Worm (Caenorhabditis elegans): ENCODE data around the gene cest-5.1.

DNA sequence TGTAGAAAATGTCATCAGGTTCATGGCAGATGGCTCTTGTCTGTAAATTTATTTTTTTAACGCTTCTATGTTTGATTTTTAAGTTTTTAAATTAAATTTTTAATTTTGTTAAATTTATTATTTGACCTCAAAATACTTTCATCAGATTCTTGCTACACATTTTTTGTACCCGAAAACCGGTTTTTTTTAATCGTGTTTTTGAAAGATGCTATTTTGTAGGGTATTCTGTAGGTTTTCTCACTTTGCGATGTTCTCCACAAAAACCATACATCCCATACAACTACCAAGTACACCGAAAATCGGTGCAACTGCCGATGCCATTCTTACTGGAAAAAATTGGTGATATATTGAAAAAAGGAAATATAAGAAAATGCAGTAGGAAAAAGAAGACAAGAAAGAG, 25.7 kb downstream of the cest-5.1 start, which contains the start of gene nstp-2:
- TF ChIP-seq snpc-4 (tag; optimal IDR thresholded peaks at IDR 0.05) (no peak), nhr-77 (tag; optimal IDR thresholded peaks at IDR 0.05) (no peak), nhr-237 (tag; optimal IDR thresholded peaks at IDR 0.05) (no peak), mab-5 (tag; optimal IDR thresholded peaks at IDR 0.05) (no peak), unc-62 (GFP tag; optimal IDR thresholded peaks at IDR 0.05) (no peak)
